Worm (Caenorhabditis elegans): ENCODE data around the gene fem-1.

- no peak for TF ChIP-seq nhr-28 (tag; optimal IDR thresholded peaks at IDR 0.05)
- TF ChIP-seq mep-1 (tag; optimal IDR thresholded peaks at IDR 0.05) = peak; percentile 2
- TF ChIP-seq flh-1 (GFP tag; optimal IDR thresholded peaks at IDR 0.05) = no peak
- no peak for TF ChIP-seq blmp-1 (tag; optimal IDR thresholded peaks at IDR 0.05)
- no peak for TF ChIP-seq unc-120 (tag; optimal IDR thresholded peaks at IDR 0.05; ENCODE audit: poor library complexity, severe bottlenecking)
- TF ChIP-seq nhr-76 (tag; optimal IDR thresholded peaks at IDR 0.05) = no peak
- TF ChIP-seq ztf-11 (tag; optimal IDR thresholded peaks at IDR 0.05) = no peak
- TF ChIP-seq elt-3 (tag; optimal IDR thresholded peaks at IDR 0.05) = no peak
- TF ChIP-seq mab-5 (tag; optimal IDR thresholded peaks at IDR 0.05) = no peak
These were observed 11.1 kb upstream of the fem-1 start for ce11 chrIV:5548843-5549242.
